Fruit fly (Drosophila melanogaster): ENCODE data around the gene CG8852.

The CG8852 gene

DNA sequence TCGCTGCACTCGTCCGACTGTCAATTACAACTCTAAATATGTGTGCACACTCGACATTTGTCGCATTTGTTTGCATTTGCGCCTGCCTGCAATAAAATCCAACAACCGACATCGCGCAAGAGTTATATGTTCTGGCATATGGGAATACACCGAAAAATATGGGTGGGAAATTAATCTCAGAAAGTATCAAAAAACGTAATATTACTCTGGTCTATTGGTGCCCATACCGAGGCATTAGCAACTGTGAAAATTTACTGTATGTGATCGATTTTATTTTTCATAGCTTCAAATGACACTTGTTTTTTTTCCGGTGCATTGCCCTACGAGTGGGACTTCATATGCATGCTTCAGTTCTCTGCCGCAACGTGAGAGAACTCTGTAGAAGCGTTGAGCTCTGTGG, 49.0 kb downstream of the CG8852 start (continued):
- TF ChIP-seq pum (GFP tag; optimal IDR thresholded peaks at IDR 0.05), result peak; percentile 81
- no peak for TF ChIP-seq Doc3 (GFP tag; IDR thresholded peaks at IDR 0.05; ENCODE audit: partially characterized antibody)
- peak; percentile 15 for TF ChIP-seq disco-r (GFP tag; optimal IDR thresholded peaks at IDR 0.05)
- TF ChIP-seq cg (GFP tag; optimal IDR thresholded peaks at IDR 0.05), result no peak
- no peak for TF ChIP-seq rib (GFP tag; IDR thresholded peaks at IDR 0.05)
- TF ChIP-seq fru (optimal IDR thresholded peaks at IDR 0.05), result no peak
- TF ChIP-seq CG14667 (GFP tag; IDR thresholded peaks at IDR 0.05), result peak; percentile 84
- TF ChIP-seq YL-1 (GFP tag; optimal IDR thresholded peaks at IDR 0.05), result no peak
- TF ChIP-seq Elba2 (GFP tag; optimal IDR thresholded peaks at IDR 0.05), result peak; percentile 26
- TF ChIP-seq Oaz (GFP tag; IDR thresholded peaks at IDR 0.05), result peak; percentile 44; the same call in 1 of the 2 replicates
- TF ChIP-seq sd (tag; optimal IDR thresholded peaks at IDR 0.05), result no peak
- no peak for TF ChIP-seq sima (GFP tag; optimal IDR thresholded peaks at IDR 0.05)
- TF ChIP-seq croc (GFP tag; conservative IDR thresholded peaks at IDR 0.05), result peak; percentile 89
- peak; percentile 83 for TF ChIP-seq CG16863 (GFP tag; optimal IDR thresholded peaks at IDR 0.05)
- no peak for TF ChIP-seq CG17912 (GFP tag; optimal IDR thresholded peaks at IDR 0.05)
- TF ChIP-seq CG17359 (tag; optimal IDR thresholded peaks at IDR 0.05), result peak; percentile 72
- peak; percentile 75 for TF ChIP-seq CG1647 (GFP tag; optimal IDR thresholded peaks at IDR 0.05)
- TF ChIP-seq cad (GFP tag; optimal IDR thresholded peaks at IDR 0.05), result no peak
- no peak for TF ChIP-seq br (optimal IDR thresholded peaks at IDR 0.05)
- TF ChIP-seq Hr39 (optimal IDR thresholded peaks at IDR 0.05), result no peak
- TF ChIP-seq dmrt11E (tag; optimal IDR thresholded peaks at IDR 0.05), result peak; percentile 94
- TF ChIP-seq slou (GFP tag; optimal IDR thresholded peaks at IDR 0.05), result no peak
- TF ChIP-seq odd (GFP tag; optimal IDR thresholded peaks at IDR 0.05), result peak; percentile 77
- TF ChIP-seq dati (GFP tag; IDR thresholded peaks at IDR 0.05), result peak; percentile 66; the same call in 1 of the 2 replicates
- no peak for TF ChIP-seq CG2116 (GFP tag; optimal IDR thresholded peaks at IDR 0.05)
- peak; percentile 80 for TF ChIP-seq CG12769 (tag; optimal IDR thresholded peaks at IDR 0.05)
- TF ChIP-seq HLH4C (GFP tag; IDR thresholded peaks at IDR 0.05; ENCODE audit: partially characterized antibody), result no peak
- 0 out of 2 replicates have a peak, but pooled peaks have one; percentile 20 for TF ChIP-seq CG43689 (GFP tag; IDR thresholded peaks at IDR 0.05)
- peak; percentile 84 for TF ChIP-seq CG4404 (GFP tag; IDR thresholded peaks at IDR 0.05)
- no peak for TF ChIP-seq CG8478 (optimal IDR thresholded peaks at IDR 0.05)
- TF ChIP-seq Bteb2 (GFP tag; optimal IDR thresholded peaks at IDR 0.05), result no peak
- TF ChIP-seq lbe (GFP tag; optimal IDR thresholded peaks at IDR 0.05), result no peak
- peak; percentile 27 for TF ChIP-seq Sry-β (GFP tag; optimal IDR thresholded peaks at IDR 0.05)
- no peak for TF ChIP-seq Sin3A (optimal IDR thresholded peaks at IDR 0.05)
- peak; percentile 25 for TF ChIP-seq Dek (tag; optimal IDR thresholded peaks at IDR 0.05)
- TF ChIP-seq Side (GFP tag; optimal IDR thresholded peaks at IDR 0.05), result peak; percentile 76
- peak; percentile 6 for TF ChIP-seq CG5180 (GFP tag; optimal IDR thresholded peaks at IDR 0.05)
- TF ChIP-seq CG4328 (GFP tag; optimal IDR thresholded peaks at IDR 0.05), result no peak
- no peak for TF ChIP-seq CG11247 (GFP tag; IDR thresholded peaks at IDR 0.05)
- no peak for TF ChIP-seq pan (optimal IDR thresholded peaks at IDR 0.05)
- peak in 1 of 2 experiments; percentile 83 for TF ChIP-seq pan (GFP tag; optimal IDR thresholded peaks at IDR 0.05 in 1 of 2, IDR thresholded peaks at IDR 0.05 in 1 of 2)
- 0 out of 3 replicates have a peak, but pooled peaks have one; percentile 19 for TF ChIP-seq CG3726 (GFP tag; IDR thresholded peaks at IDR 0.05)
- peak; percentile 87 for TF ChIP-seq Ssrp (tag; optimal IDR thresholded peaks at IDR 0.05)
- TF ChIP-seq zen (tag; optimal IDR thresholded peaks at IDR 0.05), result peak; percentile 76
- peak; percentile 13 for TF ChIP-seq emc (GFP tag; optimal IDR thresholded peaks at IDR 0.05)
- peak; percentile 58; the same call in 1 of the 3 replicates for TF ChIP-seq CG7357 (GFP tag; IDR thresholded peaks at IDR 0.05)
- peak; percentile 48 for TF ChIP-seq Asciz (GFP tag; optimal IDR thresholded peaks at IDR 0.05)
- peak; percentile 61 for TF ChIP-seq Dad (GFP tag; optimal IDR thresholded peaks at IDR 0.05)
- peak; percentile 70 for TF ChIP-seq CHES-1-like (GFP tag; optimal IDR thresholded peaks at IDR 0.05)
- peak; percentile 74 for TF ChIP-seq sim (GFP tag; IDR thresholded peaks at IDR 0.05)
- TF ChIP-seq CG32532 (GFP tag; IDR thresholded peaks at IDR 0.05), result peak; percentile 32; the same call in 1 of the 2 replicates
- peak; percentile 76 for TF ChIP-seq CG3065 (GFP tag; optimal IDR thresholded peaks at IDR 0.05)
- TF ChIP-seq usp (GFP tag; optimal IDR thresholded peaks at IDR 0.05), result no peak

All from whole organism, embryonic.